Worm (Caenorhabditis elegans) whole organism, L4 larva: ENCODE results near the gene F16G10.1.

Experiments
- R02D3.7 ChIP-seq: fragments of 150-350 bp; sonication (generic microtip); optimal IDR thresholded peaks from 3 replicates; lab custom pipeline; 2014; ENCODE audit warnings: missing biosample characterization, missing genetic modification characterization
- ZK337.2 ChIP-seq: fragments of 200-800 bp; sonication (Bioruptor generic); IDR thresholded peaks from 2 replicates; pipeline ENCODE4 v1.3.6; 2022; ENCODE audit warnings: missing genetic modification reagents, missing genetic modification characterization, missing compliant biosample characterization
- ama-1 ChIP-seq: fragments of 150-350 bp; optimal IDR thresholded peaks from 2 replicates; lab custom pipeline; 2014; ENCODE audit warnings: inconsistent platforms, mixed read lengths
- lin-15B ChIP-seq: fragments of 150-350 bp; sonication (generic microtip); optimal IDR thresholded peaks from 3 replicates; lab custom pipeline; 2014; ENCODE audit warnings: missing biosample characterization, missing genetic modification characterization
- nhr-11 ChIP-seq: fragments of 150-350 bp; optimal IDR thresholded peaks from 2 replicates; lab custom pipeline; 2014; ENCODE audit warnings: missing biosample characterization, missing genetic modification characterization
- nhr-28 ChIP-seq: fragments of 150-350 bp; optimal IDR thresholded peaks from 2 replicates; lab custom pipeline; 2014; ENCODE audit warnings: missing biosample characterization, missing genetic modification characterization
- snpc-4 ChIP-seq: fragments of 150-350 bp; optimal IDR thresholded peaks from 2 replicates; lab custom pipeline; 2014; ENCODE audit warnings: missing biosample characterization, missing genetic modification characterization
- unc-130 ChIP-seq: sonication (generic microtip); optimal IDR thresholded peaks from 2 replicates; lab custom pipeline; 2016; ENCODE audit warnings: missing genetic modification reagents, missing genetic modification characterization, missing compliant biosample characterization
- unc-39 ChIP-seq: sonication (generic microtip); optimal IDR thresholded peaks from 2 replicates; lab custom pipeline; 2017; ENCODE audit warnings: missing biosample characterization, missing genetic modification characterization
- zfp-2 ChIP-seq: sonication (generic microtip); optimal IDR thresholded peaks from 2 replicates; lab custom pipeline; 2016; ENCODE audit warnings: mild to moderate bottlenecking, missing genetic modification characterization, missing compliant biosample characterization

- TF ChIP-seq nhr-11 (tag; lab: Kevin White, UChicago) (no peak), R02D3.7 (tag; lab: Kevin White, UChicago) (no peak), ama-1 (lab: Kevin White, UChicago) (no peak), unc-130 (no peak), snpc-4 (tag; lab: Kevin White, UChicago) (no peak), nhr-28 (tag; lab: Kevin White, UChicago) (no peak), unc-39 (tag; lab: Kevin White, UChicago) (no peak), ZK337.2 (GFP tag; lab: Robert Waterston, UW) (no peak), lin-15B (no peak), zfp-2 (tag; lab: Kevin White, UChicago) (no peak)
Observed at ce11 chrII:2359965-2360364, 44.1 kb upstream of the F16G10.1 start, which contains the start of gene F43C11.16.
